Worm (Caenorhabditis elegans): ENCODE results near the gene ZK721.4.

DNA sequence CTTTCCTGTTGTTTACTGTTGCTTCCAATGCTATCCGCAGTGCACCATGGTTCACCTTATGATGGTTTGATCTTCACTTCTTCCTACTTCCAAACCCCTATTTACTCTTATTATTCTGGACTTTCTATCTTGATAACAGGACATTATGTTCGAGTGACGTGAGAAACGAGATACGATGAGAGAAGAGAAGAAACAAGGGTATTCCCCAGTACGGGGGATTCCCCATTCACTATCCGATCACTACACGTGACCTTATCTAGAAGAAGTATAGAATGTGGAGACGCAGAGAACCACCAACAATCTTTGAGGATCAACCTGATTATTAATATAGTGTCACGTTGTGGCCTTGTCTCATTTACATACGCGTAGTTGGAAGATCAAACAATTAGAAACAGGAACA, 26.1 kb upstream of the ZK721.4 start:
- TF ChIP-seq F57C9.4 (tag; optimal IDR thresholded peaks at IDR 0.05) (no peak), Y53G8AR.9 (GFP tag; conservative IDR thresholded peaks at IDR 0.05) (no peak), ztf-6 (GFP tag; IDR thresholded peaks at IDR 0.05) (no peak), mxl-1 (tag; optimal IDR thresholded peaks at IDR 0.05) (no peak), F22D6.2 (tag; optimal IDR thresholded peaks at IDR 0.05) (no peak), mcd-1 (GFP tag; IDR thresholded peaks at IDR 0.05) (no peak)

All from whole organism, young adult.